Worm (Caenorhabditis elegans) whole organism, late embryonic: ENCODE data around the gene set-8.

Source experiments
- C08G9.2 ChIP-seq: sonication (generic microtip); optimal IDR thresholded peaks from 2 replicates; lab custom pipeline; 2016; ENCODE audit warnings: mild to moderate bottlenecking, missing genetic modification characterization, moderate library complexity, missing compliant biosample characterization
- F13H6.1 ChIP-seq: sonication (generic microtip); optimal IDR thresholded peaks from 2 replicates; lab custom pipeline; 2016; ENCODE audit warnings: missing genetic modification characterization, missing compliant biosample characterization
- K02D7.2 ChIP-seq: sonication (generic microtip); optimal IDR thresholded peaks from 2 replicates; lab custom pipeline; 2017; ENCODE audit warnings: mild to moderate bottlenecking, missing genetic modification characterization, missing compliant biosample characterization
- K09A11.1 ChIP-seq: sonication (generic microtip); optimal IDR thresholded peaks from 2 replicates; lab custom pipeline; 2017; ENCODE audit warnings: antibody characterized with exemption, mild to moderate bottlenecking, missing genetic modification characterization, missing compliant biosample characterization; ENCODE audit not compliant: insufficient read depth
- T23F11.4 ChIP-seq: fragments of 200-800 bp; sonication (Bioruptor generic); optimal IDR thresholded peaks from 2 replicates; lab custom pipeline; 2018; ENCODE audit warnings: mild to moderate bottlenecking, missing genetic modification characterization, missing compliant biosample characterization
- ahr-1 ChIP-seq: sonication (generic microtip); optimal IDR thresholded peaks from 2 replicates; lab custom pipeline; 2016; ENCODE audit warnings: missing genetic modification characterization, missing compliant biosample characterization
- ama-1 ChIP-seq: fragments of 150-350 bp; optimal IDR thresholded peaks from 2 replicates; lab custom pipeline; 2014
- ceh-18 ChIP-seq: sonication (generic microtip); optimal IDR thresholded peaks from 2 replicates; lab custom pipeline; 2016; ENCODE audit warnings: missing genetic modification characterization, missing compliant biosample characterization
- ceh-30 ChIP-seq: fragments of 150-350 bp; optimal IDR thresholded peaks from 2 replicates; lab custom pipeline; 2014; ENCODE audit warnings: missing biosample characterization, missing genetic modification characterization
- ceh-31 ChIP-seq: sonication (generic microtip); optimal IDR thresholded peaks from 2 replicates; lab custom pipeline; 2016; ENCODE audit warnings: missing genetic modification characterization, missing compliant biosample characterization
- ceh-6 ChIP-seq: fragments of 200-800 bp; sonication (Bioruptor generic); optimal IDR thresholded peaks from 2 replicates; lab custom pipeline; 2018; ENCODE audit warnings: mild to moderate bottlenecking, missing genetic modification characterization, missing compliant biosample characterization
- dve-1 ChIP-seq: sonication (generic microtip); optimal IDR thresholded peaks from 2 replicates; lab custom pipeline; 2017; ENCODE audit warnings: antibody characterized with exemption, mild to moderate bottlenecking, missing genetic modification characterization, missing compliant biosample characterization
- ets-4 ChIP-seq: sonication (generic microtip); optimal IDR thresholded peaks from 2 replicates; lab custom pipeline; 2016; ENCODE audit warnings: missing genetic modification characterization, missing compliant biosample characterization
- fax-1 ChIP-seq: sonication (generic microtip); optimal IDR thresholded peaks from 2 replicates; lab custom pipeline; 2016; ENCODE audit warnings: missing genotype, missing genetic modification characterization, missing compliant biosample characterization
- fkh-10 ChIP-seq: fragments of 150-350 bp; optimal IDR thresholded peaks from 2 replicates; lab custom pipeline; 2014; ENCODE audit warnings: missing biosample characterization, missing genetic modification reagents, missing genetic modification characterization
- hlh-6 ChIP-seq: sonication (generic microtip); optimal IDR thresholded peaks from 2 replicates; lab custom pipeline; 2016; ENCODE audit warnings: missing genotype, missing genetic modification characterization, missing compliant biosample characterization
- hlh-8 ChIP-seq: sonication (generic microtip); optimal IDR thresholded peaks from 2 replicates; lab custom pipeline; 2016; ENCODE audit warnings: missing genotype, missing genetic modification characterization, missing compliant biosample characterization
- lim-6 ChIP-seq: sonication (generic microtip); optimal IDR thresholded peaks from 2 replicates; lab custom pipeline; 2016; ENCODE audit warnings: missing genetic modification characterization, missing compliant biosample characterization
- lin-11 ChIP-seq: fragments of 200-800 bp; sonication (Bioruptor generic); optimal IDR thresholded peaks from 2 replicates; lab custom pipeline; 2018; ENCODE audit warnings: mild to moderate bottlenecking, missing genetic modification characterization, missing compliant biosample characterization
- madf-2 ChIP-seq: sonication (generic microtip); optimal IDR thresholded peaks from 2 replicates; lab custom pipeline; 2017; ENCODE audit warnings: missing genetic modification characterization, missing compliant biosample characterization
- mec-3 ChIP-seq: sonication (generic microtip); optimal IDR thresholded peaks from 2 replicates; lab custom pipeline; 2016; ENCODE audit warnings: borderline replicate concordance, missing genetic modification characterization, missing compliant biosample characterization
- npax-4 ChIP-seq: sonication (generic microtip); optimal IDR thresholded peaks from 2 replicates; lab custom pipeline; 2016; ENCODE audit warnings: missing genetic modification characterization, missing compliant biosample characterization
- odd-2 ChIP-seq: sonication (generic microtip); optimal IDR thresholded peaks from 2 replicates; lab custom pipeline; 2017; ENCODE audit warnings: antibody characterized with exemption, mild to moderate bottlenecking, missing genetic modification characterization, missing compliant biosample characterization
- pat-9 ChIP-seq: fragments of 200-800 bp; sonication (Bioruptor generic); optimal IDR thresholded peaks from 2 replicates; lab custom pipeline; 2018; ENCODE audit warnings: mild to moderate bottlenecking, missing genetic modification characterization, moderate library complexity, missing compliant biosample characterization
- pha-2 ChIP-seq: sonication (generic microtip); optimal IDR thresholded peaks from 2 replicates; lab custom pipeline; 2017; ENCODE audit warnings: mild to moderate bottlenecking, missing genetic modification characterization, missing compliant biosample characterization
- pqm-1 ChIP-seq: sonication (generic microtip); optimal IDR thresholded peaks from 2 replicates; lab custom pipeline; 2016; ENCODE audit warnings: missing genetic modification characterization, missing compliant biosample characterization
- pros-1 ChIP-seq: fragments of 150-350 bp; optimal IDR thresholded peaks from 2 replicates; lab custom pipeline; 2014; ENCODE audit warnings: missing biosample characterization, missing genetic modification reagents, missing genetic modification characterization
- sox-2 ChIP-seq: fragments of 200-800 bp; sonication (Bioruptor generic); IDR thresholded peaks from 2 replicates; pipeline ENCODE4 v1.3.6; 2022; ENCODE audit warnings: missing genetic modification reagents, missing genetic modification characterization, missing compliant biosample characterization
- sox-4 ChIP-seq: sonication (generic microtip); optimal IDR thresholded peaks from 2 replicates; lab custom pipeline; 2017; ENCODE audit warnings: mild to moderate bottlenecking, missing genetic modification characterization, inconsistent platforms, missing compliant biosample characterization
- syd-9 ChIP-seq: sonication (generic microtip); optimal IDR thresholded peaks from 2 replicates; lab custom pipeline; 2016; ENCODE audit warnings: mild to moderate bottlenecking, missing genetic modification characterization, moderate library complexity, missing compliant biosample characterization
- tbx-7 ChIP-seq: sonication (generic microtip); optimal IDR thresholded peaks from 2 replicates; lab custom pipeline; 2016; ENCODE audit warnings: missing genotype, missing genetic modification characterization, missing compliant biosample characterization
- unc-3 ChIP-seq, 2 experiments: fragments of 200-800 bp in 1 of 2; sonication (Bioruptor generic) in 1 of 2; sonication (generic microtip) in 1 of 2; conservative IDR thresholded peaks in 1 of 2; optimal IDR thresholded peaks in 1 of 2; 2 replicates each; pipeline versions ENCODE4 v1.3.6 to Lab custom; 2016 to 2022; ENCODE audit warnings: missing compliant biosample characterization in 2 of 2, missing genetic modification characterization in 2 of 2, missing genetic modification reagents in 1 of 2
- unc-42 ChIP-seq: sonication (generic microtip); optimal IDR thresholded peaks from 2 replicates; lab custom pipeline; 2016; ENCODE audit warnings: missing genotype, missing genetic modification characterization, missing compliant biosample characterization
- unc-86 ChIP-seq: sonication (generic microtip); optimal IDR thresholded peaks from 2 replicates; lab custom pipeline; 2016; ENCODE audit warnings: missing genetic modification characterization, missing compliant biosample characterization
- ztf-16 ChIP-seq: sonication (generic microtip); optimal IDR thresholded peaks from 2 replicates; lab custom pipeline; 2017; ENCODE audit warnings: missing genetic modification characterization, missing compliant biosample characterization

Gene set-8

DNA sequence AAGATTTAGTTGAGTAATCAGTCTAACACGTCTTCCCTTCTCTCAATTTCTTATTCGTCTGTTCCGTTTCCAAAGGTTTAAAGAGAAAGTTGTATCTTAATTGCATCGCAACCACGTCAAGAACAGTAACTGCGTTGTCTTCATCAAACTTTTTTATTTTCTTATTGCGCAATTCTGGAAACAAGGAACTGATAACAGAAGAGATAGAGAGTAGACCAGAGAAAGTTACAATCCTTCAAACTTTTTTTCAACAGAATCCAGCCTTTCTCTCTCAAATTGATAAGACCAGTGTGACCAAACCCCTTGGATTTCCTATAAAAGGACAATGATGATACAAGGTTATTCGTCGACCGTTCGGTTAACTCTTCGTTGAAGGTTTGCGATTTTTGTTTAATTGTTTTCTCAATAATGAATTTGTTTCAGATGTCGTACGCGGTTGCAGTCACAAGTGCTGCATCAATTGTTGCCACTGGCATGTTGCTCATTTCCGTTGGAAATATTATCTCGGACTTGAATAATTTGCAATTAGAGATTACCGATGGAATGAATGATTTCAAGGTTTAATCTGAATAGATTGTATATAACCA lies 22.6 kb downstream of the set-8 start, which contains the start of gene col-184:
col-184 (plus strand) TSS at position 409 of the 587 bp plus-strand sequence.
- TF ChIP-seq lin-11 (tag; lab: Kevin White, UChicago) (no peak), unc-3 (GFP tag; conservative IDR thresholded peaks at IDR 0.05; lab: Robert Waterston, UW) (no peak), unc-3 (tag; optimal IDR thresholded peaks at IDR 0.05; lab: Kevin White, UChicago) (no peak), fax-1 (no peak), unc-42 (tag; lab: Kevin White, UChicago) (no peak), ahr-1 (no peak), sox-4 (tag; lab: Kevin White, UChicago) (no peak), pqm-1 (tag; lab: Kevin White, UChicago) (no peak)

DNA sequence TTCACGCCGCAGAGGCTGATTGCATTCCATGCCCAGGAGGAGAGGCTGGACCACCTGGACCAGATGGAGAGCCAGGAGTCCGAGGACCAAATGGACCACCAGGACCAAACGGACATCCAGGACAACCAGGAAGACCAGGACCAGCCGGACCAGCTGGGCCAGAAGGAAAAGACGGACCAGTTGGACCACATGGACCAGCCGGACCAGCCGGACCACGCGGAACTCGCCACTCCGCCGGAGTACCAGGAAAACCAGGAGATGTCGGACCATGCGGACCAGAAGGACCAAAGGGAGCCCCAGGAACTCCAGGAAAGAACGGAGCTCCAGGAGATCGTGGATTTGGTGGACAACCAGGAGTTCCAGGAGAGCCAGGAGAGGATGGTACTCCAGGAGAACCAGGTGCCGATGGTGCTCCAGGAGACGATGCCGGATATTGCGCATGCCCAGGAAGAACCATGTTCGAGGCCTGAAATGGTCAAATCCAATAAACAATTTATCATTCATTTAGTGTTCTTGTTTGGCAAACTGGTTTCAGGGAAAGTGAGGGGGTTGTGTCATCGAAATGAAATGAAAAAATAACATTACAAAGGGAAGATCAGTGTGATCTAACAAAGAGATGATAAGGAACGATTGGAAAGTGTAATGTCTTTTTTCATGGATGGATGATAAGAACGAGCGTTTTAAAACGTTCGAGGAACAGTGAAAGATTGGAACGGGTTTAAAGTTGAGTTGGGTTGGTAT lies 23.6 kb downstream of the set-8 start:
- TF ChIP-seq sox-2 (GFP tag; lab: Robert Waterston, UW) = no peak
- no peak for TF ChIP-seq ztf-16 (tag; lab: Kevin White, UChicago)
- no peak for TF ChIP-seq odd-2 (tag; lab: Kevin White, UChicago)
- TF ChIP-seq sox-4 (tag; lab: Kevin White, UChicago) = no peak
- no peak for TF ChIP-seq tbx-7
- peak; percentile 73 for TF ChIP-seq hlh-6 (tag; lab: Kevin White, UChicago)
- no peak for TF ChIP-seq K02D7.2 (tag; lab: Kevin White, UChicago)
- TF ChIP-seq ama-1 (lab: Kevin White, UChicago) = no peak
- TF ChIP-seq fkh-10 = no peak

- no peak for TF ChIP-seq ahr-1
- no peak for TF ChIP-seq npax-4 (tag; lab: Kevin White, UChicago)
- no peak for TF ChIP-seq lim-6 (tag; lab: Kevin White, UChicago)
- no peak for TF ChIP-seq ceh-31 (tag; lab: Kevin White, UChicago)
- TF ChIP-seq odd-2 (tag; lab: Kevin White, UChicago) = no peak
- no peak for TF ChIP-seq pha-2 (tag; lab: Kevin White, UChicago)
- TF ChIP-seq C08G9.2 (tag; lab: Kevin White, UChicago) = no peak
- TF ChIP-seq hlh-8 = no peak
- no peak for TF ChIP-seq pat-9 (tag; lab: Kevin White, UChicago)
- no peak for TF ChIP-seq ets-4
- no peak for TF ChIP-seq mec-3 (tag; lab: Kevin White, UChicago)
Observed at ce11 chrX:13471855-13472254, 25.3 kb downstream of the set-8 start, which contains the start of gene tre-4. tre-4 (plus strand) TSS chrX:13472155.

- TF ChIP-seq F13H6.1 (tag; lab: Kevin White, UChicago) (no peak), unc-86 (tag; lab: Kevin White, UChicago) (no peak), odd-2 (tag; lab: Kevin White, UChicago) (no peak), pros-1 (tag; lab: Kevin White, UChicago) (no peak), madf-2 (tag; lab: Kevin White, UChicago) (no peak), ceh-6 (GFP tag; lab: Kevin White, UChicago) (no peak), dve-1 (no peak), ceh-18 (tag; lab: Kevin White, UChicago) (no peak), npax-4 (tag; lab: Kevin White, UChicago) (no peak), ceh-30 (tag; lab: Kevin White, UChicago) (no peak), syd-9 (tag; lab: Kevin White, UChicago) (no peak), K09A11.1 (no peak), K02D7.2 (tag; lab: Kevin White, UChicago) (no peak), T23F11.4 (GFP tag; lab: Kevin White, UChicago) (no peak)
Observed at ce11 chrX:13477356-13477755, 30.8 kb downstream of the set-8 start, which contains the start of gene efn-3. efn-3 (minus strand) TSS chrX:13477456.
